Fruit fly (Drosophila melanogaster) whole organism, wandering third instar larva: Measurements from ENCODE around the gene CG42818.
A peak's percentile ranks its signal among the peaks of the same experiment; 100 is the strongest.

ENCODE experiments used
- Abd-B ChIP-seq: fragments of >200 bp; optimal IDR thresholded peaks from 2 replicates; lab custom pipeline; 2017; ENCODE audit warnings: missing biosample characterization, missing genetic modification characterization
- CG32264 ChIP-seq: fragments of 200-800 bp; sonication (Bioruptor generic); optimal IDR thresholded peaks from 2 replicates; lab custom pipeline; 2016; ENCODE audit warnings: missing biosample characterization, missing genetic modification characterization
- CG9705 ChIP-seq: fragments of 200-800 bp; sonication (Bioruptor generic); optimal IDR thresholded peaks from 2 replicates; lab custom pipeline; 2018; ENCODE audit warnings: missing biosample characterization, mild to moderate bottlenecking, missing genetic modification characterization
- CrebA ChIP-seq: fragments of 200-800 bp; sonication (Bioruptor generic); optimal IDR thresholded peaks from 2 replicates; lab custom pipeline; 2016; ENCODE audit warnings: missing biosample characterization, mild to moderate bottlenecking, missing genetic modification characterization, borderline replicate concordance
- Dfd ChIP-seq: fragments of >200 bp; optimal IDR thresholded peaks from 2 replicates; lab custom pipeline; 2017; ENCODE audit warnings: missing biosample characterization, missing genetic modification characterization
- Dif ChIP-seq: fragments of 200-275, 200-300 bp; sonication (Bioruptor generic); optimal IDR thresholded peaks from 2 replicates; lab custom pipeline; 2018; ENCODE audit warnings: missing biosample characterization, missing genetic modification characterization; ENCODE audit not compliant: partially characterized antibody
- GATAd ChIP-seq: sonication (Bioruptor generic); optimal IDR thresholded peaks from 2 replicates; lab custom pipeline; 2016; ENCODE audit warnings: missing biosample characterization, missing genetic modification characterization
- HLH106 ChIP-seq: fragments of 200-800 bp; optimal IDR thresholded peaks from 3 replicates; lab custom pipeline; 2019; ENCODE audit warnings: missing biosample characterization, mild to moderate bottlenecking, missing genetic modification characterization, moderate library complexity
- Hnf4 ChIP-seq: fragments of 200-800 bp; sonication (Bioruptor generic); optimal IDR thresholded peaks from 2 replicates; lab custom pipeline; 2016; ENCODE audit warnings: missing biosample characterization, mild to moderate bottlenecking, missing genetic modification characterization
- Hr78 ChIP-seq: fragments of >200 bp; optimal IDR thresholded peaks from 2 replicates; lab custom pipeline; 2017; ENCODE audit warnings: missing biosample characterization, missing genetic modification characterization
- Hr83 ChIP-seq: fragments of 200-300 bp; sonication (Bioruptor generic); optimal IDR thresholded peaks from 2 replicates; lab custom pipeline; 2016; ENCODE audit warnings: missing biosample characterization, mild to moderate bottlenecking, missing genetic modification characterization, moderate library complexity; ENCODE audit not compliant: poor library complexity, severe bottlenecking
- Jra ChIP-seq: sonication (Bioruptor generic); optimal IDR thresholded peaks from 2 replicates; lab custom pipeline; 2016; ENCODE audit warnings: missing biosample characterization, missing genetic modification characterization
- Mio ChIP-seq: sonication (Bioruptor generic); optimal IDR thresholded peaks from 2 replicates; lab custom pipeline; 2016; ENCODE audit warnings: missing biosample characterization, missing genetic modification characterization
- Myc ChIP-seq: fragments of >200 bp; optimal IDR thresholded peaks from 2 replicates; lab custom pipeline; 2017
- N ChIP-seq: fragments of >200 bp; optimal IDR thresholded peaks from 2 replicates; lab custom pipeline; 2018; ENCODE audit warnings: missing biosample characterization, missing external identifiers, missing genetic modification characterization
- OdsH ChIP-seq: fragments of 200-800 bp; sonication (Bioruptor generic); optimal IDR thresholded peaks from 2 replicates; lab custom pipeline; 2016; ENCODE audit warnings: missing biosample characterization, mild to moderate bottlenecking, missing genetic modification characterization
- Rel ChIP-seq, 2 experiments: fragments of 200-800 bp; sonication (Bioruptor generic) in 1 of 2; optimal IDR thresholded peaks; 2 replicates in 1 of 2; 3 replicates in 1 of 2; lab custom pipeline; 2016 to 2019; ENCODE audit warnings: mild to moderate bottlenecking in 2 of 2, missing biosample characterization in 2 of 2, missing genetic modification characterization in 2 of 2, moderate library complexity in 1 of 2
- Sp1 ChIP-seq: fragments of 200-800 bp; sonication (Bioruptor generic); optimal IDR thresholded peaks from 3 replicates; lab custom pipeline; 2019; ENCODE audit warnings: missing biosample characterization, mild to moderate bottlenecking, missing genetic modification characterization, moderate library complexity
- Vsx2 ChIP-seq: fragments of 200-300, 225-300 bp; sonication (Bioruptor generic); optimal IDR thresholded peaks from 2 replicates; lab custom pipeline; 2018; ENCODE audit warnings: missing biosample characterization, missing genetic modification characterization; ENCODE audit not compliant: partially characterized antibody
- br ChIP-seq: fragments of 200-800 bp; sonication (Bioruptor generic); optimal IDR thresholded peaks from 2 replicates; lab custom pipeline; 2016; ENCODE audit warnings: missing biosample characterization, missing genetic modification characterization
- brk ChIP-seq: fragments of 200-800 bp; sonication (Bioruptor generic); optimal IDR thresholded peaks from 2 replicates; lab custom pipeline; 2016; ENCODE audit warnings: missing biosample characterization, mild to moderate bottlenecking, missing genetic modification characterization
- dl ChIP-seq, 2 experiments: fragments of 175-275, 200-275 bp in 1 of 2; fragments of 200-275 bp in 1 of 2; sonication (Bioruptor generic); optimal IDR thresholded peaks; lab custom pipeline; 2018; ENCODE audit warnings: mild to moderate bottlenecking in 2 of 2, missing biosample characterization in 2 of 2, missing genetic modification characterization in 2 of 2, moderate library complexity in 2 of 2; ENCODE audit not compliant: partially characterized antibody in 2 of 2, insufficient read depth in 1 of 2
- dmrt93B ChIP-seq: fragments of 200-800 bp; sonication (Bioruptor generic); optimal IDR thresholded peaks from 2 replicates; lab custom pipeline; 2018; ENCODE audit warnings: missing biosample characterization, mild to moderate bottlenecking, missing genetic modification characterization
- dsf ChIP-seq: sonication (Bioruptor generic); optimal IDR thresholded peaks from 2 replicates; lab custom pipeline; 2016; ENCODE audit warnings: missing biosample characterization, missing genetic modification characterization, borderline replicate concordance
- ey ChIP-seq: fragments of 200-800 bp; sonication (Bioruptor generic); optimal IDR thresholded peaks from 2 replicates; lab custom pipeline; 2016; ENCODE audit warnings: missing biosample characterization, missing genetic modification characterization
- foxo ChIP-seq, 2 experiments: fragments of 200-800 bp; sonication (Bioruptor generic); optimal IDR thresholded peaks; 2 replicates in 1 of 2; 3 replicates in 1 of 2; lab custom pipeline; 2016 to 2017; ENCODE audit warnings: missing biosample characterization in 2 of 2, missing genetic modification characterization in 2 of 2
- fru ChIP-seq: fragments of 200-800 bp; sonication (Bioruptor generic); optimal IDR thresholded peaks from 3 replicates; lab custom pipeline; 2016; ENCODE audit warnings: missing biosample characterization, mild to moderate bottlenecking, missing genetic modification characterization
- h ChIP-seq: fragments of 200-800 bp; sonication (Bioruptor generic); optimal IDR thresholded peaks from 3 replicates; lab custom pipeline; 2016; ENCODE audit warnings: missing biosample characterization, mild to moderate bottlenecking, missing genetic modification characterization
- jim ChIP-seq: fragments of 175-275, 200-325 bp; sonication (Bioruptor generic); optimal IDR thresholded peaks from 2 replicates; lab custom pipeline; 2016; ENCODE audit warnings: missing biosample characterization, mild to moderate bottlenecking, missing genetic modification characterization
- lola ChIP-seq: fragments of >200 bp; optimal IDR thresholded peaks from 2 replicates; lab custom pipeline; 2017; ENCODE audit warnings: missing biosample characterization, missing genetic modification characterization
- pan ChIP-seq: fragments of >200 bp; optimal IDR thresholded peaks from 2 replicates; lab custom pipeline; 2017
- psq ChIP-seq: fragments of 200-800 bp; sonication (Bioruptor generic); optimal IDR thresholded peaks from 3 replicates; lab custom pipeline; 2017; ENCODE audit warnings: missing biosample characterization, mild to moderate bottlenecking, missing genetic modification characterization, moderate library complexity
- rgr ChIP-seq: fragments of 200-800 bp; sonication (Bioruptor generic); optimal IDR thresholded peaks from 3 replicates; lab custom pipeline; 2016; ENCODE audit warnings: missing biosample characterization, mild to moderate bottlenecking, missing genetic modification characterization
- sage ChIP-seq: fragments of 200-800 bp; sonication (Bioruptor generic); optimal IDR thresholded peaks from 2 replicates; lab custom pipeline; 2016; ENCODE audit warnings: missing biosample characterization, mild to moderate bottlenecking, missing genetic modification characterization
- sv ChIP-seq: fragments of 200-800 bp; sonication (Bioruptor generic); optimal IDR thresholded peaks from 3 replicates; lab custom pipeline; 2016; ENCODE audit warnings: missing biosample characterization, missing genetic modification characterization
- tai ChIP-seq: sonication (Bioruptor generic); optimal IDR thresholded peaks from 2 replicates; lab custom pipeline; 2016; ENCODE audit warnings: missing biosample characterization, missing genetic modification characterization
- usp ChIP-seq: fragments of >200 bp; optimal IDR thresholded peaks from 2 replicates; lab custom pipeline; 2017; ENCODE audit warnings: missing biosample characterization, missing genetic modification characterization
- woc ChIP-seq: sonication (Bioruptor generic); optimal IDR thresholded peaks from 2 replicates; lab custom pipeline; 2016; ENCODE audit warnings: missing biosample characterization, mild to moderate bottlenecking, missing genetic modification characterization

Gene CG42818

DNA sequence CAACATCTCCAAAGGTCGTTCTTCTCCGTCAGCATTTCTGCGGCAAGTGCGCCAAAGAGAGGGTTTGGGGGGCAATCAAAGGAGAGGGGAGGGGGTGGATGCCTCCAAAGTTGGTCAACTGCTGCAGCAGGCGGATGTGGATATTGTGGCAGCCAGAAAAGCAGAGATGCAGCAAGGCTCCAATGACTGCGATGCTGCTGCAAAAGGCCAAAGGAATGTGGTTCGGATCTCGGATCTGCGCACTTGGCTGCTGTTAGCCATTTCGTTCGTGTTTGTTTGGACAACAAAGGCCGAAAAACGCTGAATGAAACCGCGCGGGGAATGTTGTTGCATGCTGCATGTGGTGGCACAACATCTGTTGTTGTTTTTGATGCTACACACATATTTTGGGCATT, 40.3 kb downstream of the CG42818 start:
- TF ChIP-seq Hr83 (GFP tag; lab: Kevin White, UChicago) = peak; percentile 74
- peak; percentile 23 for TF ChIP-seq HLH106 (tag; lab: Kevin White, UChicago)
- TF ChIP-seq tai = no peak
- TF ChIP-seq rgr (GFP tag; lab: Kevin White, UChicago) = peak; percentile 26
- TF ChIP-seq CG9705 (GFP tag; lab: Kevin White, UChicago) = peak; percentile 10
- TF ChIP-seq jim (GFP tag; lab: Kevin White, UChicago) = no peak
- peak; percentile 4 for TF ChIP-seq psq (GFP tag; lab: Kevin White, UChicago)

- TF ChIP-seq Dfd (no peak), CG9705 (GFP tag; lab: Kevin White, UChicago) (no peak), dsf (GFP tag; lab: Kevin White, UChicago) (no peak), woc (GFP tag; lab: Kevin White, UChicago) (no peak), Rel (GFP tag; optimal IDR thresholded peaks at IDR 0.05; lab: Kevin White, UChicago) (no peak), Rel (tag; optimal IDR thresholded peaks at IDR 0.05; lab: Kevin White, UChicago) (no peak), Hr78 (no peak), usp (GFP tag; lab: Kevin White, UChicago) (no peak), N (GFP tag; lab: Kevin White, UChicago) (no peak), dl (GFP tag; optimal IDR thresholded peaks at IDR 0.05; lab: Kevin White, UChicago; ENCODE audit: insufficient read depth in 1 of 2, partially characterized antibody in 2 of 2) (no peak), Hnf4 (GFP tag; lab: Kevin White, UChicago) (no peak), foxo (GFP tag; optimal IDR thresholded peaks at IDR 0.05; lab: Kevin White, UChicago) (no peak), CrebA (no peak), brk (GFP tag; lab: Kevin White, UChicago) (no peak), sage (GFP tag; lab: Kevin White, UChicago) (no peak), Hr83 (GFP tag; lab: Kevin White, UChicago) (no peak), CG32264 (GFP tag; lab: Kevin White, UChicago) (no peak), Mio (GFP tag; lab: Kevin White, UChicago) (no peak), HLH106 (tag; lab: Kevin White, UChicago) (no peak), tai (no peak)
These were observed 41.1 kb downstream of the CG42818 start for dm6 chr2L:16282856-16283255.

DNA sequence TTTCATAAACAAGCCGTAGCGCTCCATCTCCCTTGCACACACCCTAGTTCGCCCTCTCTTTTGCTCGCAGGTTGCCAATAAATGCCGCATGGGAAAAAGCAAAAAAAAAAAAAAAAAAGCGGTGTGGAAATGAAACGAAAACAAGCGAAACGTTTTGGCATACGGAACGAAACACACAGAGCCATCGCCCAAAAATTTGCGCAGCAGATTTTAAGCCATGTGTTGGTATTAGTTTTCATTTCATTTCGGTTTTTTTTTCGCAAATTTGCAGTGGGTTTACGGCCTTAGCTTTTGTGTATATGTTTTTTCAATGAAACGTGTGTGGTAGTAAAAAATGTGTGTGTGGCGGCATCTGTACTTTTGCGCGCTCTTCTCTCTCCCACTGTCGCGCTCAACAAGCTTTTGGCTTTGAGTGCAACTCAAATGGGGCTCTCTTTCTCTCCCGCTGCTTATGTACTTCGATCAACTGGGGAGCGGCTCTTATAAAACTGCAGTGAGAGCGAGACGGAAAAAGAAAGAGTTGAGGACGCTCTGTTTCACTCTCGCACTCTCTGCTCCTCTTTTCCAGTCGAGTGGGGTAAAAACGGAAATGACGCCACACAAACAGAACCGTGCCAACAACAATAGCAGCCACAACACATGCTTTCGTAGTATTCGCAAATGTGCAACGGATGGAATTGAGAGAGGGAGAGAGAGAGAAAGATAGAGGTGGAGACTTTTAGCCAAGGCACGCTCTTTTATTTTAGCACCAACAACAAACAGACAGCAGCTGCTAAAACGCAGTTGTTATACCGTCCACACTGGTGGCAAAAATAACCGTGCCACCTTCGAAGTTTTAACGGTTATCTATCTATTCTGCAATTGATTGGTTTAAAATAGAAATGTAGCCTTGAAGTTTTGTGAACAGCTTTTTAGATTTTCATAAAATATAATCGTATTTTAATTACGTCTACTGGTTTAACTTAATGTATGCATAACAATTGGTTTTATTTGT, 42.9 kb downstream of the CG42818 start:
- peak; percentile 75 for TF ChIP-seq h (GFP tag; lab: Kevin White, UChicago)
- TF ChIP-seq foxo (GFP tag; optimal IDR thresholded peaks at IDR 0.05; lab: Kevin White, UChicago) = peak; percentile 49 to 63
- TF ChIP-seq dsf (GFP tag; lab: Kevin White, UChicago) = no peak
- TF ChIP-seq sv (GFP tag; lab: Kevin White, UChicago) = no peak
- peak; percentile 90 for TF ChIP-seq Dif
- peak; percentile 64 for TF ChIP-seq Sp1 (GFP tag; lab: Kevin White, UChicago)
- peak; percentile 82 for TF ChIP-seq CrebA
- TF ChIP-seq Vsx2 (GFP tag; lab: Kevin White, UChicago) = peak; percentile 56
- TF ChIP-seq pan (lab: Kevin White, UChicago) = no peak
- TF ChIP-seq woc (GFP tag; lab: Kevin White, UChicago) = peak; percentile 36
- peak; percentile 68 for TF ChIP-seq ey
- TF ChIP-seq rgr (GFP tag; lab: Kevin White, UChicago) = peak; percentile 69
- peak; percentile 80 for TF ChIP-seq brk (GFP tag; lab: Kevin White, UChicago)
- TF ChIP-seq lola (GFP tag; lab: Kevin White, UChicago) = no peak
- peak; percentile 55 for TF ChIP-seq Abd-B (GFP tag; lab: Kevin White, UChicago)
- no peak for TF ChIP-seq Dfd
- peak; percentile 67 for TF ChIP-seq psq (GFP tag; lab: Kevin White, UChicago)
- no peak for TF ChIP-seq CG32264 (GFP tag; lab: Kevin White, UChicago)
- peak; percentile 69 for TF ChIP-seq br (GFP tag; lab: Kevin White, UChicago)
- peak; percentile 75 for TF ChIP-seq sage (GFP tag; lab: Kevin White, UChicago)
- TF ChIP-seq Hnf4 (GFP tag; lab: Kevin White, UChicago) = peak; percentile 67
- no peak for TF ChIP-seq GATAd (GFP tag; lab: Kevin White, UChicago)
- TF ChIP-seq usp (GFP tag; lab: Kevin White, UChicago) = no peak
- TF ChIP-seq OdsH = peak; percentile 54
- TF ChIP-seq dl (GFP tag; optimal IDR thresholded peaks at IDR 0.05; lab: Kevin White, UChicago; ENCODE audit: insufficient read depth in 1 of 2, partially characterized antibody in 2 of 2) = peak; percentile 54 to 57
- TF ChIP-seq tai = no peak
- TF ChIP-seq Hr78 = no peak
- TF ChIP-seq Hr83 (GFP tag; lab: Kevin White, UChicago) = peak; percentile 61
- TF ChIP-seq dmrt93B (GFP tag; lab: Kevin White, UChicago) = peak; percentile 54
- TF ChIP-seq fru (GFP tag; lab: Kevin White, UChicago) = peak; percentile 50
- TF ChIP-seq CG9705 (GFP tag; lab: Kevin White, UChicago) = peak; percentile 57
- TF ChIP-seq jim (GFP tag; lab: Kevin White, UChicago) = peak; percentile 59
- peak; percentile 32 for TF ChIP-seq Myc (lab: Kevin White, UChicago)
- peak; percentile 33 for TF ChIP-seq N (GFP tag; lab: Kevin White, UChicago)
- TF ChIP-seq Mio (GFP tag; lab: Kevin White, UChicago) = no peak
- TF ChIP-seq Jra (GFP tag; lab: Kevin White, UChicago) = no peak
- peak; percentile 62 for TF ChIP-seq HLH106 (tag; lab: Kevin White, UChicago)
- peak; percentile 84 for TF ChIP-seq Rel (GFP tag; optimal IDR thresholded peaks at IDR 0.05; lab: Kevin White, UChicago)
- peak; percentile 70 for TF ChIP-seq Rel (tag; optimal IDR thresholded peaks at IDR 0.05; lab: Kevin White, UChicago)
